Worm (Caenorhabditis elegans) whole organism, L1 larva: ENCODE measurements around the gene T07A5.7.

Experiments
- C04F5.9 ChIP-seq: sonication (generic microtip); optimal IDR thresholded peaks from 2 replicates; lab custom pipeline; 2016; ENCODE audit warnings: missing genetic modification characterization, missing compliant biosample characterization
- F16B12.6 ChIP-seq: fragments of 150-350 bp; optimal IDR thresholded peaks from 2 replicates; lab custom pipeline; 2014; ENCODE audit warnings: missing biosample characterization, missing genetic modification characterization
- aha-1 ChIP-seq: fragments of 150-350 bp; optimal IDR thresholded peaks from 2 replicates; lab custom pipeline; 2014; ENCODE audit warnings: missing biosample characterization, missing genetic modification characterization
- alr-1 ChIP-seq: fragments of 200-800 bp; sonication (Bioruptor generic); optimal IDR thresholded peaks from 2 replicates; lab custom pipeline; 2018; ENCODE audit warnings: borderline replicate concordance, mild to moderate bottlenecking, missing genetic modification characterization, missing compliant biosample characterization
- blmp-1 ChIP-seq: fragments of 150-350 bp; optimal IDR thresholded peaks from 2 replicates; lab custom pipeline; 2014; ENCODE audit warnings: missing biosample characterization, missing genetic modification characterization
- ceh-63 ChIP-seq: fragments of 200-800 bp; sonication (Bioruptor generic); optimal IDR thresholded peaks from 2 replicates; lab custom pipeline; 2018; ENCODE audit warnings: mild to moderate bottlenecking, missing genetic modification characterization, missing compliant biosample characterization
- ceh-8 ChIP-seq: fragments of 200-800 bp; sonication (Bioruptor generic); optimal IDR thresholded peaks from 2 replicates; lab custom pipeline; 2018; ENCODE audit warnings: mild to moderate bottlenecking, missing genetic modification characterization, moderate library complexity, missing compliant biosample characterization
- ceh-88 ChIP-seq: fragments of 200-800 bp; sonication (Bioruptor generic); IDR thresholded peaks from 2 replicates; pipeline ENCODE4 v1.3.6; 2022; ENCODE audit warnings: missing genetic modification characterization, missing compliant biosample characterization
- ces-1 ChIP-seq: fragments of 150-350 bp; optimal IDR thresholded peaks from 2 replicates; lab custom pipeline; 2014; ENCODE audit warnings: missing biosample characterization, missing genetic modification reagents, missing genetic modification characterization
- dpl-1 ChIP-seq, 3 experiments: fragments of 150-350 bp in 2 of 3; sonication (generic microtip) in 1 of 3; optimal IDR thresholded peaks; 2 replicates each; lab custom pipeline; 2014 to 2017; ENCODE audit warnings: missing biosample characterization in 3 of 3, missing genetic modification characterization in 3 of 3, missing genetic modification reagents in 3 of 3
- efl-1 ChIP-seq, 4 experiments: fragments of 150-350 bp; optimal IDR thresholded peaks in 3 of 4; peaks in 1 of 4; 1 replicate in 1 of 4; 2 replicates in 3 of 4; lab custom pipeline; 2014; ENCODE audit warnings: missing biosample characterization in 2 of 4, missing genetic modification characterization in 2 of 4, missing genetic modification reagents in 2 of 4
- egl-13 ChIP-seq: sonication (generic microtip); optimal IDR thresholded peaks from 2 replicates; lab custom pipeline; 2016; ENCODE audit warnings: missing genotype, missing genetic modification reagents, missing genetic modification characterization, missing compliant biosample characterization
- elt-3 ChIP-seq, 6 experiments: fragments of 150-350 bp in 1 of 6; sonication (generic microtip); optimal IDR thresholded peaks; 2 replicates each; lab custom pipeline; 2017 to 2018; ENCODE audit warnings: missing biosample characterization in 6 of 6, missing genetic modification characterization in 6 of 6, inconsistent platforms in 1 of 6
- fkh-10 ChIP-seq: sonication (generic microtip); optimal IDR thresholded peaks from 2 replicates; lab custom pipeline; 2017; ENCODE audit warnings: missing biosample characterization, missing genetic modification reagents, missing genetic modification characterization
- fkh-4 ChIP-seq: sonication (generic microtip); optimal IDR thresholded peaks from 2 replicates; lab custom pipeline; 2016; ENCODE audit warnings: missing compliant biosample characterization, missing genetic modification characterization, borderline replicate concordance
- fkh-8 ChIP-seq: sonication (generic microtip); optimal IDR thresholded peaks from 2 replicates; lab custom pipeline; 2016; ENCODE audit warnings: mild to moderate bottlenecking, missing genetic modification characterization, missing compliant biosample characterization
- fos-1 ChIP-seq: fragments of 150-350 bp; optimal IDR thresholded peaks from 2 replicates; lab custom pipeline; 2014; ENCODE audit warnings: missing biosample characterization, missing genetic modification characterization
- hlh-17 ChIP-seq: fragments of 200-800 bp; sonication (Bioruptor generic); optimal IDR thresholded peaks from 2 replicates; lab custom pipeline; 2018; ENCODE audit warnings: missing genetic modification characterization, mild to moderate bottlenecking, missing compliant biosample characterization, moderate library complexity, borderline replicate concordance
- hpl-2 ChIP-seq: fragments of 150-350 bp; optimal IDR thresholded peaks from 2 replicates; lab custom pipeline; 2014; ENCODE audit warnings: missing biosample characterization, missing genetic modification reagents, missing genetic modification characterization
- irx-1 ChIP-seq: sonication (generic microtip); optimal IDR thresholded peaks from 2 replicates; lab custom pipeline; 2016; ENCODE audit warnings: missing genetic modification characterization, missing compliant biosample characterization
- isw-1 ChIP-seq: fragments of 200-800 bp; sonication (Bioruptor generic); IDR thresholded peaks from 2 replicates; pipeline ENCODE4 v1.3.6; 2022; ENCODE audit warnings: missing genetic modification characterization, missing compliant biosample characterization
- jun-1 ChIP-seq: fragments of 150-350 bp; optimal IDR thresholded peaks from 2 replicates; lab custom pipeline; 2014; ENCODE audit warnings: missing biosample characterization, missing genetic modification reagents, missing genetic modification characterization
- lin-14 ChIP-seq: fragments of 200-800 bp; sonication (Bioruptor generic); optimal IDR thresholded peaks from 2 replicates; lab custom pipeline; 2018; ENCODE audit warnings: mild to moderate bottlenecking, missing genetic modification characterization, moderate library complexity, missing compliant biosample characterization
- lin-35 ChIP-seq, 2 experiments: fragments of 150-350 bp; optimal IDR thresholded peaks; 2 replicates each; lab custom pipeline; 2014; ENCODE audit warnings: missing biosample characterization in 2 of 2, missing genetic modification characterization in 2 of 2, missing genetic modification reagents in 2 of 2
- lin-39 ChIP-seq: fragments of 150-350 bp; optimal IDR thresholded peaks from 2 replicates; lab custom pipeline; 2014; ENCODE audit warnings: missing biosample characterization, missing genetic modification reagents, missing genetic modification characterization
- lir-3 ChIP-seq: sonication (generic microtip); optimal IDR thresholded peaks from 2 replicates; lab custom pipeline; 2016; ENCODE audit warnings: mild to moderate bottlenecking, missing genetic modification characterization, moderate library complexity, missing compliant biosample characterization; ENCODE audit not compliant: poor library complexity
- mab-9 ChIP-seq: fragments of 200-800 bp; sonication (Bioruptor generic); IDR thresholded peaks from 2 replicates; pipeline ENCODE4 v1.3.6; 2022; ENCODE audit warnings: missing genetic modification reagents, missing genetic modification characterization, missing compliant biosample characterization
- mdl-1 ChIP-seq, 2 experiments: fragments of 150-350 bp; optimal IDR thresholded peaks; 2 replicates each; lab custom pipeline; 2014 to 2017; ENCODE audit warnings: missing biosample characterization in 2 of 2, missing genetic modification characterization in 2 of 2, inconsistent platforms in 1 of 2
- mep-1 ChIP-seq: fragments of 150-350 bp; optimal IDR thresholded peaks from 2 replicates; lab custom pipeline; 2014; ENCODE audit warnings: missing biosample characterization, missing genetic modification characterization
- nhr-11 ChIP-seq: fragments of 150-350 bp; optimal IDR thresholded peaks from 2 replicates; lab custom pipeline; 2014; ENCODE audit warnings: missing biosample characterization, missing genetic modification characterization
- nhr-12 ChIP-seq: sonication (generic microtip); optimal IDR thresholded peaks from 2 replicates; lab custom pipeline; 2017; ENCODE audit warnings: missing biosample characterization, missing genetic modification characterization
- nhr-20 ChIP-seq: sonication (generic microtip); optimal IDR thresholded peaks from 2 replicates; lab custom pipeline; 2016; ENCODE audit warnings: mild to moderate bottlenecking, missing genetic modification characterization, missing compliant biosample characterization
- nhr-237 ChIP-seq: fragments of 150-350 bp; optimal IDR thresholded peaks from 2 replicates; lab custom pipeline; 2014; ENCODE audit warnings: missing biosample characterization, missing genetic modification characterization
- nhr-47 ChIP-seq: sonication (generic microtip); optimal IDR thresholded peaks from 2 replicates; lab custom pipeline; 2016; ENCODE audit warnings: mild to moderate bottlenecking, missing genetic modification characterization, moderate library complexity, missing compliant biosample characterization
- nhr-71 ChIP-seq: sonication (generic microtip); optimal IDR thresholded peaks from 2 replicates; lab custom pipeline; 2016; ENCODE audit warnings: mild to moderate bottlenecking, missing genetic modification characterization, moderate library complexity, missing compliant biosample characterization
- nhr-76 ChIP-seq: sonication (generic microtip); optimal IDR thresholded peaks from 2 replicates; lab custom pipeline; 2017; ENCODE audit warnings: missing biosample characterization, missing genetic modification characterization
- nhr-77 ChIP-seq: fragments of 150-350 bp; optimal IDR thresholded peaks from 2 replicates; lab custom pipeline; 2014; ENCODE audit warnings: missing biosample characterization, missing genetic modification characterization
- nhr-85 ChIP-seq: sonication (generic microtip); peaks from one replicate; lab custom pipeline; 2016; ENCODE audit warnings: missing genetic modification characterization, inconsistent platforms, missing compliant biosample characterization
- pag-3 ChIP-seq: sonication (generic microtip); optimal IDR thresholded peaks from 2 replicates; lab custom pipeline; 2017; ENCODE audit warnings: missing genetic modification characterization, mild to moderate bottlenecking, missing compliant biosample characterization, antibody characterized with exemption, borderline replicate concordance; ENCODE audit not compliant: insufficient read depth
- snpc-4 ChIP-seq: fragments of 150-350 bp; optimal IDR thresholded peaks from 2 replicates; lab custom pipeline; 2014; ENCODE audit warnings: missing biosample characterization, missing genetic modification characterization
- snu-23 ChIP-seq: sonication (generic microtip); optimal IDR thresholded peaks from 2 replicates; lab custom pipeline; 2016; ENCODE audit warnings: missing genetic modification characterization, missing compliant biosample characterization
- sox-4 ChIP-seq: sonication (generic microtip); optimal IDR thresholded peaks from 2 replicates; lab custom pipeline; 2016; ENCODE audit warnings: missing genetic modification characterization, missing compliant biosample characterization
- sptf-1 ChIP-seq: fragments of 150-350 bp; optimal IDR thresholded peaks from 2 replicates; lab custom pipeline; 2014; ENCODE audit warnings: missing biosample characterization, missing genetic modification characterization
- swsn-7 ChIP-seq: sonication (generic microtip); optimal IDR thresholded peaks from 2 replicates; lab custom pipeline; 2016; ENCODE audit warnings: missing genetic modification characterization, missing compliant biosample characterization
- tbx-2 ChIP-seq: sonication (generic microtip); optimal IDR thresholded peaks from 2 replicates; lab custom pipeline; 2016; ENCODE audit warnings: missing genetic modification characterization, missing compliant biosample characterization
- tlp-1 ChIP-seq: fragments of 150-350 bp; optimal IDR thresholded peaks from 2 replicates; lab custom pipeline; 2014; ENCODE audit warnings: missing biosample characterization, missing genetic modification characterization
- unc-130 ChIP-seq: fragments of 150-350 bp; optimal IDR thresholded peaks from 2 replicates; lab custom pipeline; 2017; ENCODE audit warnings: missing biosample characterization, missing genetic modification characterization, inconsistent platforms
- unc-30 ChIP-seq: sonication (generic microtip); optimal IDR thresholded peaks from 2 replicates; lab custom pipeline; 2017; ENCODE audit warnings: missing biosample characterization, missing genetic modification characterization
- unc-98 ChIP-seq: fragments of 200-800 bp; sonication (Bioruptor generic); IDR thresholded peaks from 2 replicates; pipeline ENCODE4 v1.3.6; 2022; ENCODE audit warnings: missing genetic modification characterization, missing compliant biosample characterization
- xbp-1 ChIP-seq: sonication (generic microtip); optimal IDR thresholded peaks from 2 replicates; lab custom pipeline; 2016; ENCODE audit warnings: missing genetic modification characterization, missing compliant biosample characterization
- zag-1 ChIP-seq: fragments of 150-350 bp; optimal IDR thresholded peaks from 2 replicates; lab custom pipeline; 2014; ENCODE audit warnings: missing biosample characterization, missing genetic modification characterization

T07A5.7 gene

ce11 chrIII:10293362-10293761 lies 17.6 kb downstream of the T07A5.7 start:
- TF ChIP-seq unc-30 (tag; lab: Kevin White, UChicago) (no peak), swsn-7 (tag; lab: Kevin White, UChicago) (no peak), nhr-85 (tag; lab: Kevin White, UChicago) (peak; percentile 72), nhr-20 (tag; lab: Kevin White, UChicago) (no peak), nhr-77 (tag; lab: Kevin White, UChicago) (no peak), alr-1 (tag; lab: Kevin White, UChicago) (no peak), aha-1 (no peak), fkh-4 (tag; lab: Kevin White, UChicago) (no peak), elt-3 (tag; optimal IDR thresholded peaks at IDR 0.05; lab: Kevin White, UChicago) (peak in 2 of 6 experiments; percentile 32 to 78), mab-9 (GFP tag; lab: Robert Waterston, UW) (no peak)

- TF ChIP-seq F16B12.6 (no peak), dpl-1 (GFP tag; optimal IDR thresholded peaks at IDR 0.05; lab: Kevin White, UChicago) (no peak), nhr-20 (tag; lab: Kevin White, UChicago) (peak; percentile 53), jun-1 (tag; lab: Kevin White, UChicago) (no peak), tlp-1 (tag; lab: Kevin White, UChicago) (no peak), nhr-76 (tag; lab: Kevin White, UChicago) (no peak), hlh-17 (GFP tag; lab: Kevin White, UChicago) (no peak), lin-14 (GFP tag; lab: Kevin White, UChicago) (peak; percentile 9), nhr-85 (tag; lab: Kevin White, UChicago) (peak; percentile 95), unc-98 (GFP tag; lab: Robert Waterston, UW) (no peak), lin-39 (tag; lab: Kevin White, UChicago) (no peak), snu-23 (GFP tag; lab: Kevin White, UChicago) (peak; percentile 3), mdl-1 (tag; optimal IDR thresholded peaks at IDR 0.05; lab: Kevin White, UChicago) (no peak), ceh-63 (no peak), lin-35 (GFP tag; optimal IDR thresholded peaks at IDR 0.05; lab: Kevin White, UChicago) (peak in 1 of 2 experiments; percentile 52), egl-13 (no peak), elt-3 (tag; optimal IDR thresholded peaks at IDR 0.05; lab: Kevin White, UChicago) (peak in 2 of 6 experiments; percentile 20 to 59), snpc-4 (tag; lab: Kevin White, UChicago) (no peak), C04F5.9 (tag; lab: Kevin White, UChicago) (no peak), efl-1 (optimal IDR thresholded peaks at IDR 0.05; lab: Kevin White, UChicago) (no peak), efl-1 (GFP tag; optimal IDR thresholded peaks at IDR 0.05 in 1 of 2; lab: Kevin White, UChicago) (peak in 1 of 2 experiments; percentile 93), fkh-4 (tag; lab: Kevin White, UChicago) (no peak), pag-3 (tag; lab: Kevin White, UChicago) (no peak), sptf-1 (no peak), blmp-1 (tag; lab: Kevin White, UChicago) (peak; percentile 23), hpl-2 (GFP tag; lab: Kevin White, UChicago) (no peak), nhr-237 (tag; lab: Kevin White, UChicago) (no peak), nhr-71 (tag; lab: Kevin White, UChicago) (peak; percentile 51), nhr-12 (tag; lab: Kevin White, UChicago) (no peak), lir-3 (tag; lab: Kevin White, UChicago) (no peak), zag-1 (tag; lab: Kevin White, UChicago) (no peak), sox-4 (no peak), isw-1 (no peak), irx-1 (no peak), ces-1 (GFP tag; lab: Kevin White, UChicago) (no peak), fkh-10 (no peak), nhr-47 (tag; lab: Kevin White, UChicago) (no peak), tbx-2 (tag; lab: Kevin White, UChicago) (no peak), unc-130 (tag; lab: Kevin White, UChicago) (no peak), nhr-11 (tag; lab: Kevin White, UChicago) (no peak), xbp-1 (tag; lab: Kevin White, UChicago) (no peak), ceh-88 (no peak), ceh-8 (GFP tag; lab: Kevin White, UChicago) (no peak), fos-1 (tag; lab: Kevin White, UChicago) (no peak), fkh-8 (tag; lab: Kevin White, UChicago) (no peak), mep-1 (tag; lab: Kevin White, UChicago) (no peak)
Observed at ce11 chrIII:10290541-10290940, 20.4 kb downstream of the T07A5.7 start.
